Worm (Caenorhabditis elegans) whole organism, early embryonic: ENCODE measurements around the gene str-37.

Experiments used
- ama-1 ChIP-seq: fragments of 150-350 bp; optimal IDR thresholded peaks from 2 replicates; lab custom pipeline; 2014
- ceh-13 ChIP-seq: fragments of 200-800 bp; sonication (Bioruptor generic); optimal IDR thresholded peaks from 2 replicates; lab custom pipeline; 2018; ENCODE audit warnings: mild to moderate bottlenecking, missing genetic modification characterization, missing compliant biosample characterization
- flt-1 ChIP-seq: fragments of 200-800 bp; sonication (Bioruptor generic); IDR thresholded peaks from 2 replicates; pipeline ENCODE4 v1.3.6; 2022; ENCODE audit warnings: missing genetic modification characterization, missing compliant biosample characterization
- hnd-1 ChIP-seq: sonication (generic microtip); optimal IDR thresholded peaks from 2 replicates; lab custom pipeline; 2016; ENCODE audit warnings: missing genetic modification characterization, missing compliant biosample characterization
- scrt-1 ChIP-seq: fragments of 200-800 bp; sonication (Bioruptor generic); IDR thresholded peaks from 2 replicates; pipeline ENCODE4 v1.3.6; 2022; ENCODE audit warnings: missing genetic modification characterization, missing compliant biosample characterization
- tra-4 ChIP-seq: sonication (generic microtip); optimal IDR thresholded peaks from 2 replicates; lab custom pipeline; 2017; ENCODE audit warnings: missing genetic modification characterization, missing compliant biosample characterization

DNA sequence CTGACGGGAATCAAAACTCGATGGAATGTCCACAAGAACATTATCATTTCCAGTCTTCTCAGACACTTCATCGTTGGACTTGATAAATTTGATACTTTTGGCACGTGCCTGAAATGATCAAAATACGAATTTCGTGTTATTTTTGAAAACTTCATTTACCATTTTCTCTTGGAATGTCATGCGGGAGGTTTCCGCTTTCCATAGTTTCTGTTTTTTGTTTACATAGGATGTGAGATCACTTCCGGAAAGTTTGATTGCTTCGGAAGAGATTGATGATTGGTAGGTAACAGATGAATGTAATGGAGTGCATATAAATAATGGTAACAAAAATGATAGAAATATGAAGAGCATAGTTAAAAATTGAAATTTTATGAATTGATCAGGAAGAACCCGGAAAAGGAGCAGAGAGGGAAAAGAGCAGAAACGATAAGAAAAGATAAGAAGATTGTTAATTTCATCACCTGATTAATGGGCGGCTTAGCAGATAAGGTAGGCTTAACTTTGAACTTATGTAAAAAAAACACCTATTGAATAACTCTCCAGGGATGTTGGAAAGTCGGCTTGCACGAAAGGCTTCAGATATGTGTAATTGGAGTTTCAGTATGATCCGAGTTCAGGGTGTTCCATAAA, 30.2 kb downstream of the str-37 start, which contains the start of gene F32H5.1:
- no peak for TF ChIP-seq scrt-1 (GFP tag; lab: Robert Waterston, UW)
- TF ChIP-seq ama-1 (lab: Kevin White, UChicago) = no peak
- no peak for TF ChIP-seq flt-1 (GFP tag; lab: Robert Waterston, UW)
- TF ChIP-seq hnd-1 (tag; lab: Kevin White, UChicago) = no peak
- TF ChIP-seq tra-4 (tag; lab: Kevin White, UChicago) = no peak
- TF ChIP-seq ceh-13 = no peak
